Worm (Caenorhabditis elegans): ENCODE results near the gene C35D10.10.

DNA sequence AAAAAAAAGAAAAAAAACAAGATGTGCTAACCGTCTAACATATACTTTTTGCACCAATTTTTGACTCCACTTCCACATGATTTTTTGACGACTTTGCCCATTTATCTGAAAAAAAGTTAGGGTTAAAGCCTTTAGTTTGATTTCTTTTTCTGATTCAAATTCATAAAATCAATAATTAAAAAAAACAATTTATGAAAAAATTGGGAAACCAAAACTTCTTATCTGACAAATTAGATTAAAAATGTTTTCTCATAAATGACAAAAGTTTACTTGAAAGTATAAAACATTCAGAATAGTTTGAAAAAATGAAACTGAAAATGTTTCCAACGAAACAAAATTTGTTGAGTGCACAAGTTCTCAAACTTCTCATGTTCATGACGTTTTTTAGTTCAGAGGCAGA is 41.8 kb downstream of the C35D10.10 start, which contains the start of gene F26A1.7:
- TF ChIP-seq sea-1 (GFP tag; conservative IDR thresholded peaks at IDR 0.05) (no peak), ama-1 (optimal IDR thresholded peaks at IDR 0.05) (no peak), ets-7 (tag; optimal IDR thresholded peaks at IDR 0.05) (no peak), flt-1 (GFP tag; IDR thresholded peaks at IDR 0.05) (no peak)

Measured in whole organism, early embryonic.